Worm (Caenorhabditis elegans) whole organism, L1 larva: ENCODE data around the gene F10G7.12.
A peak's percentile ranks its signal among the peaks of the same experiment; 100 is the strongest.

Source experiments
- C04F5.9 ChIP-seq: sonication (generic microtip); optimal IDR thresholded peaks from 2 replicates; lab custom pipeline; 2016; ENCODE audit warnings: missing genetic modification characterization, missing compliant biosample characterization
- C16A3.4 ChIP-seq: fragments of 150-350 bp; optimal IDR thresholded peaks from 2 replicates; lab custom pipeline; 2014; ENCODE audit warnings: missing biosample characterization, missing genetic modification characterization
- C34B4.2 ChIP-seq: sonication (generic microtip); optimal IDR thresholded peaks from 2 replicates; lab custom pipeline; 2017; ENCODE audit warnings: mild to moderate bottlenecking, missing genetic modification characterization, missing compliant biosample characterization
- F16B12.6 ChIP-seq: fragments of 150-350 bp; optimal IDR thresholded peaks from 2 replicates; lab custom pipeline; 2014; ENCODE audit warnings: missing biosample characterization, missing genetic modification characterization
- aha-1 ChIP-seq: fragments of 150-350 bp; optimal IDR thresholded peaks from 2 replicates; lab custom pipeline; 2014; ENCODE audit warnings: missing biosample characterization, missing genetic modification characterization
- alr-1 ChIP-seq: fragments of 200-800 bp; sonication (Bioruptor generic); optimal IDR thresholded peaks from 2 replicates; lab custom pipeline; 2018; ENCODE audit warnings: borderline replicate concordance, mild to moderate bottlenecking, missing genetic modification characterization, missing compliant biosample characterization
- aly-2 ChIP-seq: fragments of 150-350 bp; optimal IDR thresholded peaks from 2 replicates; lab custom pipeline; 2014; ENCODE audit warnings: missing biosample characterization, missing genetic modification characterization
- ceh-8 ChIP-seq: fragments of 200-800 bp; sonication (Bioruptor generic); optimal IDR thresholded peaks from 2 replicates; lab custom pipeline; 2018; ENCODE audit warnings: mild to moderate bottlenecking, missing genetic modification characterization, moderate library complexity, missing compliant biosample characterization
- ceh-82 ChIP-seq, 3 experiments: fragments of 150-350 bp in 1 of 3; sonication (generic microtip) in 2 of 3; optimal IDR thresholded peaks; 2 replicates each; lab custom pipeline; 2014 to 2017; ENCODE audit warnings: missing biosample characterization in 3 of 3, missing genetic modification characterization in 3 of 3
- ceh-88 ChIP-seq: fragments of 200-800 bp; sonication (Bioruptor generic); IDR thresholded peaks from 2 replicates; pipeline ENCODE4 v1.3.6; 2022; ENCODE audit warnings: missing genetic modification characterization, missing compliant biosample characterization
- dpl-1 ChIP-seq, 3 experiments: fragments of 150-350 bp in 2 of 3; sonication (generic microtip) in 1 of 3; optimal IDR thresholded peaks; 2 replicates each; lab custom pipeline; 2014 to 2017; ENCODE audit warnings: missing biosample characterization in 3 of 3, missing genetic modification characterization in 3 of 3, missing genetic modification reagents in 3 of 3
- efl-1 ChIP-seq, 4 experiments: fragments of 150-350 bp; optimal IDR thresholded peaks in 3 of 4; peaks in 1 of 4; 1 replicate in 1 of 4; 2 replicates in 3 of 4; lab custom pipeline; 2014; ENCODE audit warnings: missing biosample characterization in 2 of 4, missing genetic modification characterization in 2 of 4, missing genetic modification reagents in 2 of 4
- egl-13 ChIP-seq: sonication (generic microtip); optimal IDR thresholded peaks from 2 replicates; lab custom pipeline; 2016; ENCODE audit warnings: missing genotype, missing genetic modification reagents, missing genetic modification characterization, missing compliant biosample characterization
- egl-27 ChIP-seq, 2 experiments: fragments of 150-350 bp in 1 of 2; sonication (generic microtip); optimal IDR thresholded peaks; 3 replicates each; lab custom pipeline; 2017 to 2018; ENCODE audit warnings: missing biosample characterization in 2 of 2, missing genetic modification characterization in 2 of 2, missing genetic modification reagents in 2 of 2
- elt-2 ChIP-seq: sonication (generic microtip); optimal IDR thresholded peaks from 2 replicates; lab custom pipeline; 2016; ENCODE audit warnings: missing genetic modification characterization, mild to moderate bottlenecking, inconsistent platforms, missing compliant biosample characterization, missing genetic modification reagents
- elt-3 ChIP-seq, 6 experiments: fragments of 150-350 bp in 1 of 6; sonication (generic microtip); optimal IDR thresholded peaks; 2 replicates each; lab custom pipeline; 2017 to 2018; ENCODE audit warnings: missing biosample characterization in 6 of 6, missing genetic modification characterization in 6 of 6, inconsistent platforms in 1 of 6
- ets-5 ChIP-seq: fragments of 200-800 bp; sonication (Bioruptor generic); IDR thresholded peaks from 2 replicates; pipeline ENCODE4 v1.3.6; 2022; ENCODE audit warnings: missing genetic modification characterization, missing compliant biosample characterization
- grh-1 ChIP-seq: fragments of 200-800 bp; sonication (Bioruptor generic); IDR thresholded peaks from 2 replicates; pipeline ENCODE4 v1.3.6; 2022; ENCODE audit warnings: missing genetic modification reagents, missing genetic modification characterization, missing compliant biosample characterization
- hlh-17 ChIP-seq: fragments of 200-800 bp; sonication (Bioruptor generic); optimal IDR thresholded peaks from 2 replicates; lab custom pipeline; 2018; ENCODE audit warnings: missing genetic modification characterization, mild to moderate bottlenecking, missing compliant biosample characterization, moderate library complexity, borderline replicate concordance
- hlh-4 ChIP-seq: sonication (generic microtip); optimal IDR thresholded peaks from 2 replicates; lab custom pipeline; 2016; ENCODE audit warnings: mild to moderate bottlenecking, missing genetic modification characterization, missing compliant biosample characterization
- isw-1 ChIP-seq: fragments of 200-800 bp; sonication (Bioruptor generic); IDR thresholded peaks from 2 replicates; pipeline ENCODE4 v1.3.6; 2022; ENCODE audit warnings: missing genetic modification characterization, missing compliant biosample characterization
- jun-1 ChIP-seq: fragments of 150-350 bp; optimal IDR thresholded peaks from 2 replicates; lab custom pipeline; 2014; ENCODE audit warnings: missing biosample characterization, missing genetic modification reagents, missing genetic modification characterization
- lin-14 ChIP-seq: fragments of 200-800 bp; sonication (Bioruptor generic); optimal IDR thresholded peaks from 2 replicates; lab custom pipeline; 2018; ENCODE audit warnings: mild to moderate bottlenecking, missing genetic modification characterization, moderate library complexity, missing compliant biosample characterization
- lin-15B ChIP-seq: fragments of 150-350 bp; sonication (generic microtip); optimal IDR thresholded peaks from 3 replicates; lab custom pipeline; 2014; ENCODE audit warnings: missing biosample characterization, missing genetic modification characterization
- lin-35 ChIP-seq, 2 experiments: fragments of 150-350 bp; optimal IDR thresholded peaks; 2 replicates each; lab custom pipeline; 2014; ENCODE audit warnings: missing biosample characterization in 2 of 2, missing genetic modification characterization in 2 of 2, missing genetic modification reagents in 2 of 2
- lir-3 ChIP-seq: sonication (generic microtip); optimal IDR thresholded peaks from 2 replicates; lab custom pipeline; 2016; ENCODE audit warnings: mild to moderate bottlenecking, missing genetic modification characterization, moderate library complexity, missing compliant biosample characterization; ENCODE audit not compliant: poor library complexity
- lsy-2 ChIP-seq, 2 experiments: fragments of 150-350 bp; optimal IDR thresholded peaks; 2 replicates each; lab custom pipeline; 2014; ENCODE audit warnings: missing biosample characterization in 2 of 2, missing genetic modification characterization in 2 of 2
- mep-1 ChIP-seq: fragments of 150-350 bp; optimal IDR thresholded peaks from 2 replicates; lab custom pipeline; 2014; ENCODE audit warnings: missing biosample characterization, missing genetic modification characterization
- nhr-11 ChIP-seq: fragments of 150-350 bp; optimal IDR thresholded peaks from 2 replicates; lab custom pipeline; 2014; ENCODE audit warnings: missing biosample characterization, missing genetic modification characterization
- nhr-12 ChIP-seq: sonication (generic microtip); optimal IDR thresholded peaks from 2 replicates; lab custom pipeline; 2017; ENCODE audit warnings: missing biosample characterization, missing genetic modification characterization
- nhr-20 ChIP-seq: sonication (generic microtip); optimal IDR thresholded peaks from 2 replicates; lab custom pipeline; 2016; ENCODE audit warnings: mild to moderate bottlenecking, missing genetic modification characterization, missing compliant biosample characterization
- nhr-237 ChIP-seq: fragments of 150-350 bp; optimal IDR thresholded peaks from 2 replicates; lab custom pipeline; 2014; ENCODE audit warnings: missing biosample characterization, missing genetic modification characterization
- nhr-28 ChIP-seq: fragments of 150-350 bp; optimal IDR thresholded peaks from 2 replicates; lab custom pipeline; 2014; ENCODE audit warnings: missing biosample characterization, missing genetic modification characterization
- nhr-84 ChIP-seq: sonication (generic microtip); optimal IDR thresholded peaks from 2 replicates; lab custom pipeline; 2017; ENCODE audit warnings: missing biosample characterization, missing genetic modification characterization
- nhr-90 ChIP-seq: sonication (generic microtip); optimal IDR thresholded peaks from 2 replicates; lab custom pipeline; 2016; ENCODE audit warnings: mild to moderate bottlenecking, missing genetic modification characterization, missing compliant biosample characterization; ENCODE audit not compliant: poor library complexity
- rnt-1 ChIP-seq: sonication (generic microtip); optimal IDR thresholded peaks from 2 replicates; lab custom pipeline; 2016; ENCODE audit warnings: mild to moderate bottlenecking, missing genetic modification characterization, moderate library complexity, missing compliant biosample characterization
- skn-1 ChIP-seq: fragments of 150-350 bp; optimal IDR thresholded peaks from 2 replicates; lab custom pipeline; 2014; ENCODE audit warnings: missing biosample characterization, missing genetic modification characterization
- snpc-4 ChIP-seq: fragments of 150-350 bp; optimal IDR thresholded peaks from 2 replicates; lab custom pipeline; 2014; ENCODE audit warnings: missing biosample characterization, missing genetic modification characterization
- snu-23 ChIP-seq: sonication (generic microtip); optimal IDR thresholded peaks from 2 replicates; lab custom pipeline; 2016; ENCODE audit warnings: missing genetic modification characterization, missing compliant biosample characterization
- sox-4 ChIP-seq: sonication (generic microtip); optimal IDR thresholded peaks from 2 replicates; lab custom pipeline; 2016; ENCODE audit warnings: missing genetic modification characterization, missing compliant biosample characterization
- sup-37 ChIP-seq: fragments of 200-800 bp; sonication (Bioruptor generic); optimal IDR thresholded peaks from 2 replicates; lab custom pipeline; 2018; ENCODE audit warnings: mild to moderate bottlenecking, missing genetic modification characterization, missing compliant biosample characterization
- tlp-1 ChIP-seq: fragments of 150-350 bp; optimal IDR thresholded peaks from 2 replicates; lab custom pipeline; 2014; ENCODE audit warnings: missing biosample characterization, missing genetic modification characterization
- unc-130 ChIP-seq: fragments of 150-350 bp; optimal IDR thresholded peaks from 2 replicates; lab custom pipeline; 2017; ENCODE audit warnings: missing biosample characterization, missing genetic modification characterization, inconsistent platforms
- unc-30 ChIP-seq: sonication (generic microtip); optimal IDR thresholded peaks from 2 replicates; lab custom pipeline; 2017; ENCODE audit warnings: missing biosample characterization, missing genetic modification characterization
- unc-62 ChIP-seq: fragments of 150-350 bp; optimal IDR thresholded peaks from 2 replicates; lab custom pipeline; 2014; ENCODE audit warnings: missing biosample characterization, missing genetic modification reagents, missing genetic modification characterization
- unc-86 ChIP-seq: sonication (generic microtip); optimal IDR thresholded peaks from 2 replicates; lab custom pipeline; 2016; ENCODE audit warnings: missing genetic modification characterization, missing compliant biosample characterization
- unc-98 ChIP-seq: fragments of 200-800 bp; sonication (Bioruptor generic); IDR thresholded peaks from 2 replicates; pipeline ENCODE4 v1.3.6; 2022; ENCODE audit warnings: missing genetic modification characterization, missing compliant biosample characterization
- xbp-1 ChIP-seq: sonication (generic microtip); optimal IDR thresholded peaks from 2 replicates; lab custom pipeline; 2016; ENCODE audit warnings: missing genetic modification characterization, missing compliant biosample characterization
- ztf-11 ChIP-seq, 2 experiments: sonication (generic microtip); optimal IDR thresholded peaks; 2 replicates each; lab custom pipeline; 2016 to 2017; ENCODE audit warnings: missing genetic modification characterization in 2 of 2, missing biosample characterization in 1 of 2, missing compliant biosample characterization in 1 of 2

F10G7.12 gene

DNA sequence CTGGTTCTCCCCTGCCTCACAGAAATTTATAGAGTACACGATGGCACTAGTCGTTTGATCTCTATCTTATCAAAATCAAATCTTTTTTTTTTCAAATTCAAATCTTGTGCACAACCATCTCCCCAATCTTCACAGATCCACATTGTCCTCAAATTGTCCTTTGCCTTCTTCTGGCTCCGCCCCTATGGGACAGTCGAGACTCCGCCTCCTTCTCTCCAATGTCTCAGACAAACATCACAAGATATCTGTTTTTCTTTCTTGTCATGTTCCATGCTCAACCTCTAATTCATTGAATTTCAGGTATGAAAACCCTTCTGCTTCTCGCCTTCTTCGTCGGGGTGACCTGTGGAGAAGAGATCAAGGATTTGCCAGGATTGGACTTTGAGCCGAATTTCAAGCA is 47.8 kb downstream of the F10G7.12 start, which contains the start of gene ctsa-1.1:
TSS of gene ctsa-1.1 (plus strand) at position 301 of the 400 bp plus-strand sequence.
- TF ChIP-seq rnt-1 (tag; lab: Kevin White, UChicago) (peak; percentile 8), ceh-8 (GFP tag; lab: Kevin White, UChicago) (no peak)
- TF ChIP-seq, all 84 proteins: peak for 1

DNA sequence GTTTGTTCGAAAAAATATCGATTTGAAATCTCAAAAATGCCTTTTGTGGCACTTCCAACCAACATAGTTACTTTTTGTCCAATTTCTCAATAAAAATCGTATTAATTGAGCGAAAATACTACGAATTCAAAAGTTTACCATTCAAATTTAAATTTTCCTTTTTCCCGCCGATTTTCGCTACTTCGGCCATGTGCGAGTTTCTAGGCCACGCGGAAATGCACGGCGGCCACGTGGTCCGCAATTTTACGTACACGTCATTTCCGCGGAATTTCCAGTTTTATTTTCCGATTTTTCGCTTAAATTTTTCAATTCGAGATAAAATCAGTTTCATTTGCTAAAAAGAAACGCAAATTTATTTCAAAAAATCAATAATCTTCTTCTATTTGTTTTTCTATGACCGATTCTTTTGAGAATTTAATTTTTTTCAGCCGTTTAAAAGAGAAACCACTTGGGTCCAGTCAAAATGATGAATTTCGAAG is 50.4 kb downstream of the F10G7.12 start, which contains the start of gene eas-1:
TSS of gene eas-1 (plus strand) at position 429 of the 479 bp plus-strand sequence.
- TF ChIP-seq nhr-90 (peak; percentile 90), unc-130 (tag; lab: Kevin White, UChicago) (peak; percentile 18), efl-1 (optimal IDR thresholded peaks at IDR 0.05; lab: Kevin White, UChicago) (peak; percentile 97 to 100), efl-1 (GFP tag; optimal IDR thresholded peaks at IDR 0.05 in 1 of 2; lab: Kevin White, UChicago) (peak; percentile 96 to 99), nhr-84 (tag; lab: Kevin White, UChicago) (no peak), ceh-82 (tag; optimal IDR thresholded peaks at IDR 0.05; lab: Kevin White, UChicago) (peak; percentile 62 to 79 (median 78)), unc-62 (GFP tag; lab: Kevin White, UChicago) (no peak), nhr-28 (tag; lab: Kevin White, UChicago) (no peak), sox-4 (tag; lab: Kevin White, UChicago) (peak; percentile 87), lir-3 (tag; lab: Kevin White, UChicago) (peak; percentile 95), grh-1 (peak; percentile 61), mep-1 (peak; percentile 82), lsy-2 (tag; optimal IDR thresholded peaks at IDR 0.05; lab: Kevin White, UChicago) (peak; percentile 82 to 87), nhr-20 (peak; percentile 86), aly-2 (no peak), snpc-4 (tag; lab: Kevin White, UChicago) (peak; percentile 67), nhr-237 (peak; percentile 26), isw-1 (GFP tag; lab: Robert Waterston, UW) (peak; percentile 81), C16A3.4 (tag; lab: Kevin White, UChicago) (peak; percentile 71), snu-23 (GFP tag; lab: Kevin White, UChicago) (peak; percentile 86), aha-1 (tag; lab: Kevin White, UChicago) (no peak), unc-98 (GFP tag; lab: Robert Waterston, UW) (peak; percentile 85), ceh-88 (GFP tag; lab: Robert Waterston, UW) (peak; percentile 57; the same call in 1 of the 2 replicates), xbp-1 (tag; lab: Kevin White, UChicago) (peak; percentile 97), ets-5 (no peak), skn-1 (tag; lab: Kevin White, UChicago) (peak; percentile 78), ztf-11 (tag; optimal IDR thresholded peaks at IDR 0.05; lab: Kevin White, UChicago) (peak in 1 of 2 experiments; percentile 88), C34B4.2 (tag; lab: Kevin White, UChicago) (no peak), hlh-17 (GFP tag; lab: Kevin White, UChicago) (no peak), C04F5.9 (tag; lab: Kevin White, UChicago) (peak; percentile 78), lin-14 (peak; percentile 83), sup-37 (GFP tag; lab: Kevin White, UChicago) (no peak), lin-15B (peak; percentile 55), unc-86 (peak; percentile 75), elt-3 (tag; optimal IDR thresholded peaks at IDR 0.05; lab: Kevin White, UChicago) (peak in 3 of 6 experiments; percentile 1 to 79 (median 19)), hlh-4 (tag; lab: Kevin White, UChicago) (no peak), unc-30 (no peak), F16B12.6 (peak; percentile 81), egl-27 (tag; optimal IDR thresholded peaks at IDR 0.05; lab: Kevin White, UChicago) (no peak), nhr-11 (tag; lab: Kevin White, UChicago) (no peak), egl-13 (tag; lab: Kevin White, UChicago) (peak; percentile 84), nhr-12 (tag; lab: Kevin White, UChicago) (no peak), lin-35 (GFP tag; optimal IDR thresholded peaks at IDR 0.05; lab: Kevin White, UChicago) (peak; percentile 96 to 97), elt-2 (tag; lab: Kevin White, UChicago) (peak; percentile 91), dpl-1 (GFP tag; optimal IDR thresholded peaks at IDR 0.05; lab: Kevin White, UChicago) (peak; percentile 92 to 96 (median 95)), alr-1 (tag; lab: Kevin White, UChicago) (no peak), jun-1 (tag; lab: Kevin White, UChicago) (peak; percentile 73), tlp-1 (no peak)
